Worm (Caenorhabditis elegans) whole organism, L1 larva: ENCODE measurements around the gene smut-1.

Experiments used
- C04F5.9 ChIP-seq: sonication (generic microtip); optimal IDR thresholded peaks from 2 replicates; lab custom pipeline; 2016; ENCODE audit warnings: missing genetic modification characterization, missing compliant biosample characterization
- C34B4.2 ChIP-seq: sonication (generic microtip); optimal IDR thresholded peaks from 2 replicates; lab custom pipeline; 2017; ENCODE audit warnings: mild to moderate bottlenecking, missing genetic modification characterization, missing compliant biosample characterization
- aha-1 ChIP-seq: fragments of 150-350 bp; optimal IDR thresholded peaks from 2 replicates; lab custom pipeline; 2014; ENCODE audit warnings: missing biosample characterization, missing genetic modification characterization
- aly-2 ChIP-seq: fragments of 150-350 bp; optimal IDR thresholded peaks from 2 replicates; lab custom pipeline; 2014; ENCODE audit warnings: missing biosample characterization, missing genetic modification characterization
- blmp-1 ChIP-seq: fragments of 150-350 bp; optimal IDR thresholded peaks from 2 replicates; lab custom pipeline; 2014; ENCODE audit warnings: missing biosample characterization, missing genetic modification characterization
- ceh-88 ChIP-seq: fragments of 200-800 bp; sonication (Bioruptor generic); IDR thresholded peaks from 2 replicates; pipeline ENCODE4 v1.3.6; 2022; ENCODE audit warnings: missing genetic modification characterization, missing compliant biosample characterization
- dpl-1 ChIP-seq, 3 experiments: fragments of 150-350 bp in 2 of 3; sonication (generic microtip) in 1 of 3; optimal IDR thresholded peaks; 2 replicates each; lab custom pipeline; 2014 to 2017; ENCODE audit warnings: missing biosample characterization in 3 of 3, missing genetic modification characterization in 3 of 3, missing genetic modification reagents in 3 of 3
- dsc-1 ChIP-seq: sonication (generic microtip); optimal IDR thresholded peaks from 2 replicates; lab custom pipeline; 2016; ENCODE audit warnings: mild to moderate bottlenecking, missing genetic modification characterization, missing compliant biosample characterization
- efl-1 ChIP-seq, 4 experiments: fragments of 150-350 bp; optimal IDR thresholded peaks in 3 of 4; peaks in 1 of 4; 1 replicate in 1 of 4; 2 replicates in 3 of 4; lab custom pipeline; 2014; ENCODE audit warnings: missing biosample characterization in 2 of 4, missing genetic modification characterization in 2 of 4, missing genetic modification reagents in 2 of 4
- elt-2 ChIP-seq: sonication (generic microtip); optimal IDR thresholded peaks from 2 replicates; lab custom pipeline; 2016; ENCODE audit warnings: missing genetic modification characterization, mild to moderate bottlenecking, inconsistent platforms, missing compliant biosample characterization, missing genetic modification reagents
- elt-3 ChIP-seq, 6 experiments: fragments of 150-350 bp in 1 of 6; sonication (generic microtip); optimal IDR thresholded peaks; 2 replicates each; lab custom pipeline; 2017 to 2018; ENCODE audit warnings: missing biosample characterization in 6 of 6, missing genetic modification characterization in 6 of 6, inconsistent platforms in 1 of 6
- fkh-4 ChIP-seq: sonication (generic microtip); optimal IDR thresholded peaks from 2 replicates; lab custom pipeline; 2016; ENCODE audit warnings: missing compliant biosample characterization, missing genetic modification characterization, borderline replicate concordance
- fkh-8 ChIP-seq: sonication (generic microtip); optimal IDR thresholded peaks from 2 replicates; lab custom pipeline; 2016; ENCODE audit warnings: mild to moderate bottlenecking, missing genetic modification characterization, missing compliant biosample characterization
- fos-1 ChIP-seq: fragments of 150-350 bp; optimal IDR thresholded peaks from 2 replicates; lab custom pipeline; 2014; ENCODE audit warnings: missing biosample characterization, missing genetic modification characterization
- hpl-2 ChIP-seq: fragments of 150-350 bp; optimal IDR thresholded peaks from 2 replicates; lab custom pipeline; 2014; ENCODE audit warnings: missing biosample characterization, missing genetic modification reagents, missing genetic modification characterization
- irx-1 ChIP-seq: sonication (generic microtip); optimal IDR thresholded peaks from 2 replicates; lab custom pipeline; 2016; ENCODE audit warnings: missing genetic modification characterization, missing compliant biosample characterization
- lin-13 ChIP-seq: fragments of 150-350 bp; optimal IDR thresholded peaks from 2 replicates; lab custom pipeline; 2014; ENCODE audit warnings: missing biosample characterization, missing genetic modification reagents, missing genetic modification characterization
- lin-14 ChIP-seq: fragments of 200-800 bp; sonication (Bioruptor generic); optimal IDR thresholded peaks from 2 replicates; lab custom pipeline; 2018; ENCODE audit warnings: mild to moderate bottlenecking, missing genetic modification characterization, moderate library complexity, missing compliant biosample characterization
- lin-35 ChIP-seq, 2 experiments: fragments of 150-350 bp; optimal IDR thresholded peaks; 2 replicates each; lab custom pipeline; 2014; ENCODE audit warnings: missing biosample characterization in 2 of 2, missing genetic modification characterization in 2 of 2, missing genetic modification reagents in 2 of 2
- lin-39 ChIP-seq: fragments of 150-350 bp; optimal IDR thresholded peaks from 2 replicates; lab custom pipeline; 2014; ENCODE audit warnings: missing biosample characterization, missing genetic modification reagents, missing genetic modification characterization
- lsy-2 ChIP-seq, 2 experiments: fragments of 150-350 bp; optimal IDR thresholded peaks; 2 replicates each; lab custom pipeline; 2014; ENCODE audit warnings: missing biosample characterization in 2 of 2, missing genetic modification characterization in 2 of 2
- mab-9 ChIP-seq: fragments of 200-800 bp; sonication (Bioruptor generic); IDR thresholded peaks from 2 replicates; pipeline ENCODE4 v1.3.6; 2022; ENCODE audit warnings: missing genetic modification reagents, missing genetic modification characterization, missing compliant biosample characterization
- mep-1 ChIP-seq: fragments of 150-350 bp; optimal IDR thresholded peaks from 2 replicates; lab custom pipeline; 2014; ENCODE audit warnings: missing biosample characterization, missing genetic modification characterization
- nhr-11 ChIP-seq: fragments of 150-350 bp; optimal IDR thresholded peaks from 2 replicates; lab custom pipeline; 2014; ENCODE audit warnings: missing biosample characterization, missing genetic modification characterization
- nhr-20 ChIP-seq: sonication (generic microtip); optimal IDR thresholded peaks from 2 replicates; lab custom pipeline; 2016; ENCODE audit warnings: mild to moderate bottlenecking, missing genetic modification characterization, missing compliant biosample characterization
- nhr-28 ChIP-seq: fragments of 150-350 bp; optimal IDR thresholded peaks from 2 replicates; lab custom pipeline; 2014; ENCODE audit warnings: missing biosample characterization, missing genetic modification characterization
- nhr-47 ChIP-seq: sonication (generic microtip); optimal IDR thresholded peaks from 2 replicates; lab custom pipeline; 2016; ENCODE audit warnings: mild to moderate bottlenecking, missing genetic modification characterization, moderate library complexity, missing compliant biosample characterization
- nhr-71 ChIP-seq: sonication (generic microtip); optimal IDR thresholded peaks from 2 replicates; lab custom pipeline; 2016; ENCODE audit warnings: mild to moderate bottlenecking, missing genetic modification characterization, moderate library complexity, missing compliant biosample characterization
- nhr-76 ChIP-seq: sonication (generic microtip); optimal IDR thresholded peaks from 2 replicates; lab custom pipeline; 2017; ENCODE audit warnings: missing biosample characterization, missing genetic modification characterization
- nhr-77 ChIP-seq: fragments of 150-350 bp; optimal IDR thresholded peaks from 2 replicates; lab custom pipeline; 2014; ENCODE audit warnings: missing biosample characterization, missing genetic modification characterization
- nhr-84 ChIP-seq: sonication (generic microtip); optimal IDR thresholded peaks from 2 replicates; lab custom pipeline; 2017; ENCODE audit warnings: missing biosample characterization, missing genetic modification characterization
- nhr-85 ChIP-seq: sonication (generic microtip); peaks from one replicate; lab custom pipeline; 2016; ENCODE audit warnings: missing genetic modification characterization, inconsistent platforms, missing compliant biosample characterization
- nhr-90 ChIP-seq: sonication (generic microtip); optimal IDR thresholded peaks from 2 replicates; lab custom pipeline; 2016; ENCODE audit warnings: mild to moderate bottlenecking, missing genetic modification characterization, missing compliant biosample characterization; ENCODE audit not compliant: poor library complexity
- pqm-1 ChIP-seq: sonication (generic microtip); optimal IDR thresholded peaks from 3 replicates; lab custom pipeline; 2017; ENCODE audit warnings: missing biosample characterization, missing genetic modification characterization
- skn-1 ChIP-seq: fragments of 150-350 bp; optimal IDR thresholded peaks from 2 replicates; lab custom pipeline; 2014; ENCODE audit warnings: missing biosample characterization, missing genetic modification characterization
- snu-23 ChIP-seq: sonication (generic microtip); optimal IDR thresholded peaks from 2 replicates; lab custom pipeline; 2016; ENCODE audit warnings: missing genetic modification characterization, missing compliant biosample characterization
- sox-4 ChIP-seq: sonication (generic microtip); optimal IDR thresholded peaks from 2 replicates; lab custom pipeline; 2016; ENCODE audit warnings: missing genetic modification characterization, missing compliant biosample characterization
- sptf-1 ChIP-seq: fragments of 150-350 bp; optimal IDR thresholded peaks from 2 replicates; lab custom pipeline; 2014; ENCODE audit warnings: missing biosample characterization, missing genetic modification characterization
- sup-37 ChIP-seq: fragments of 200-800 bp; sonication (Bioruptor generic); optimal IDR thresholded peaks from 2 replicates; lab custom pipeline; 2018; ENCODE audit warnings: mild to moderate bottlenecking, missing genetic modification characterization, missing compliant biosample characterization
- unc-30 ChIP-seq: sonication (generic microtip); optimal IDR thresholded peaks from 2 replicates; lab custom pipeline; 2017; ENCODE audit warnings: missing biosample characterization, missing genetic modification characterization
- unc-98 ChIP-seq: fragments of 200-800 bp; sonication (Bioruptor generic); IDR thresholded peaks from 2 replicates; pipeline ENCODE4 v1.3.6; 2022; ENCODE audit warnings: missing genetic modification characterization, missing compliant biosample characterization
- vab-15 ChIP-seq: sonication (generic microtip); optimal IDR thresholded peaks from 2 replicates; lab custom pipeline; 2017; ENCODE audit warnings: missing genotype, mild to moderate bottlenecking, missing genetic modification characterization, missing compliant biosample characterization
- xbp-1 ChIP-seq: sonication (generic microtip); optimal IDR thresholded peaks from 2 replicates; lab custom pipeline; 2016; ENCODE audit warnings: missing genetic modification characterization, missing compliant biosample characterization
- zag-1 ChIP-seq: fragments of 150-350 bp; optimal IDR thresholded peaks from 2 replicates; lab custom pipeline; 2014; ENCODE audit warnings: missing biosample characterization, missing genetic modification characterization
- ztf-11 ChIP-seq, 2 experiments: sonication (generic microtip); optimal IDR thresholded peaks; 2 replicates each; lab custom pipeline; 2016 to 2017; ENCODE audit warnings: missing genetic modification characterization in 2 of 2, missing biosample characterization in 1 of 2, missing compliant biosample characterization in 1 of 2

smut-1 gene

ce11 chrV:6107474-6107873 lies 10.6 kb downstream of the smut-1 start, which contains the start of gene cwf-19L1 (continued):
- peak; percentile 89 to 94 (median 93) for TF ChIP-seq dpl-1 (GFP tag; optimal IDR thresholded peaks at IDR 0.05; lab: Kevin White, UChicago)
- peak; percentile 75 for TF ChIP-seq snu-23 (GFP tag; lab: Kevin White, UChicago)

ce11 chrV:6110533-6110932 lies 13.6 kb downstream of the smut-1 start, which contains the start of gene F17A9.4:
Gene F17A9.4, minus strand, starts transcription at chrV:6110629.
- TF ChIP-seq unc-98 (GFP tag; lab: Robert Waterston, UW): no peak
- TF ChIP-seq nhr-20: peak; percentile 76
- TF ChIP-seq nhr-85 (tag; lab: Kevin White, UChicago): peak; percentile 81
- TF ChIP-seq dsc-1: no peak
- TF ChIP-seq vab-15 (tag; lab: Kevin White, UChicago): no peak
- TF ChIP-seq lin-14 (GFP tag; lab: Kevin White, UChicago): peak; percentile 70
- no peak for TF ChIP-seq zag-1 (tag; lab: Kevin White, UChicago)
- TF ChIP-seq C04F5.9 (tag; lab: Kevin White, UChicago): no peak
- peak; percentile 74 for TF ChIP-seq fkh-8
- TF ChIP-seq sptf-1 (tag; lab: Kevin White, UChicago): no peak
- TF ChIP-seq elt-2 (tag; lab: Kevin White, UChicago): peak; percentile 64
- peak; percentile 0 for TF ChIP-seq nhr-77 (tag; lab: Kevin White, UChicago)
- TF ChIP-seq hpl-2 (GFP tag; lab: Kevin White, UChicago): no peak
- TF ChIP-seq mab-9: no peak
- no peak for TF ChIP-seq ceh-88 (GFP tag; lab: Robert Waterston, UW)
- TF ChIP-seq efl-1 (optimal IDR thresholded peaks at IDR 0.05; lab: Kevin White, UChicago): peak; percentile 22 to 34
- no peak for TF ChIP-seq efl-1 (GFP tag; optimal IDR thresholded peaks at IDR 0.05 in 1 of 2; lab: Kevin White, UChicago)
- no peak for TF ChIP-seq pqm-1 (tag; lab: Kevin White, UChicago)
- TF ChIP-seq fkh-4: no peak
- no peak for TF ChIP-seq aha-1
- no peak for TF ChIP-seq nhr-76
- no peak for TF ChIP-seq lin-39 (tag; lab: Kevin White, UChicago)
- TF ChIP-seq lin-13 (GFP tag; lab: Kevin White, UChicago): no peak
- TF ChIP-seq lsy-2 (tag; optimal IDR thresholded peaks at IDR 0.05; lab: Kevin White, UChicago): peak in 1 of 2 experiments; percentile 30
- TF ChIP-seq aly-2 (tag; lab: Kevin White, UChicago): no peak
- TF ChIP-seq snu-23 (GFP tag; lab: Kevin White, UChicago): peak; percentile 23
- no peak for TF ChIP-seq unc-30 (tag; lab: Kevin White, UChicago)
- TF ChIP-seq fos-1 (tag; lab: Kevin White, UChicago): no peak
- TF ChIP-seq sup-37 (GFP tag; lab: Kevin White, UChicago): no peak
- TF ChIP-seq skn-1 (tag; lab: Kevin White, UChicago): peak; percentile 93
- no peak for TF ChIP-seq elt-3 (tag; optimal IDR thresholded peaks at IDR 0.05; lab: Kevin White, UChicago)
- TF ChIP-seq nhr-28 (tag; lab: Kevin White, UChicago): no peak
- peak; percentile 44 for TF ChIP-seq blmp-1 (tag; lab: Kevin White, UChicago)
- no peak for TF ChIP-seq ztf-11 (tag; optimal IDR thresholded peaks at IDR 0.05; lab: Kevin White, UChicago)
- TF ChIP-seq nhr-71: peak; percentile 67
- peak; percentile 14 to 44 for TF ChIP-seq lin-35 (GFP tag; optimal IDR thresholded peaks at IDR 0.05; lab: Kevin White, UChicago)
- TF ChIP-seq dpl-1 (GFP tag; optimal IDR thresholded peaks at IDR 0.05; lab: Kevin White, UChicago): peak in 1 of 3 experiments; percentile 2
- no peak for TF ChIP-seq nhr-90 (tag; lab: Kevin White, UChicago)
- no peak for TF ChIP-seq nhr-84 (tag; lab: Kevin White, UChicago)
- peak; percentile 45 for TF ChIP-seq nhr-47
- peak; percentile 49 for TF ChIP-seq xbp-1
- no peak for TF ChIP-seq mep-1
- no peak for TF ChIP-seq nhr-11 (tag; lab: Kevin White, UChicago)
- no peak for TF ChIP-seq irx-1 (tag; lab: Kevin White, UChicago)
- no peak for TF ChIP-seq C34B4.2 (tag; lab: Kevin White, UChicago)
- TF ChIP-seq sox-4 (tag; lab: Kevin White, UChicago): no peak
